Fruit fly (Drosophila melanogaster) whole organism, embryonic: ENCODE data around the gene CG14282.

Experiments used
- Atf6 ChIP-seq: fragments of 200-800 bp; sonication (Bioruptor generic); IDR thresholded peaks from 2 replicates; pipeline ENCODE4 v1.3.6; 2022; ENCODE audit warnings: missing biosample characterization, missing genetic modification characterization
- CG10462 ChIP-seq: fragments of 200-800 bp; sonication (Bioruptor generic); optimal IDR thresholded peaks from 2 replicates; lab custom pipeline; 2016; ENCODE audit warnings: missing biosample characterization, missing genetic modification characterization
- CG10543 ChIP-seq: fragments of 200-800 bp; sonication (Bioruptor generic); optimal IDR thresholded peaks from 3 replicates; lab custom pipeline; 2017; ENCODE audit warnings: missing biosample characterization, mild to moderate bottlenecking, missing genetic modification characterization, moderate library complexity
- CG12391 ChIP-seq: fragments of 200-800 bp; sonication (Bioruptor generic); optimal IDR thresholded peaks from 3 replicates; lab custom pipeline; 2018; ENCODE audit warnings: missing biosample characterization, mild to moderate bottlenecking, missing genetic modification characterization, moderate library complexity
- CG12659 ChIP-seq: fragments of 200-800 bp; sonication (Bioruptor generic); optimal IDR thresholded peaks from 3 replicates; lab custom pipeline; 2017; ENCODE audit warnings: mild to moderate bottlenecking, missing biosample characterization, missing genetic modification reagents, missing genetic modification characterization
- CG12769 ChIP-seq: fragments of 200-800 bp; sonication (Bioruptor generic); optimal IDR thresholded peaks from 2 replicates; lab custom pipeline; 2019; ENCODE audit warnings: missing biosample characterization, mild to moderate bottlenecking, missing genetic modification characterization, moderate library complexity
- CG14014 ChIP-seq: fragments of 200-800 bp; sonication (Bioruptor generic); IDR thresholded peaks from 2 replicates; pipeline ENCODE4 v1.3.6; 2022; ENCODE audit warnings: missing biosample characterization, missing genetic modification characterization
- CG15011 ChIP-seq: fragments of 200-800 bp; sonication (Bioruptor generic); optimal IDR thresholded peaks from 3 replicates; lab custom pipeline; 2018; ENCODE audit warnings: missing biosample characterization, mild to moderate bottlenecking, missing genetic modification characterization
- CG1529 ChIP-seq: fragments of 200-800 bp; sonication (Bioruptor generic); optimal IDR thresholded peaks from 3 replicates; lab custom pipeline; 2018; ENCODE audit warnings: missing biosample characterization, missing genetic modification characterization
- CG17359 ChIP-seq: fragments of 200-800 bp; sonication (Bioruptor generic); optimal IDR thresholded peaks from 3 replicates; lab custom pipeline; 2018; ENCODE audit warnings: missing biosample characterization, mild to moderate bottlenecking, missing genetic modification characterization, moderate library complexity
- CG17385 ChIP-seq: fragments of 200-800 bp; sonication (Bioruptor generic); optimal IDR thresholded peaks from 3 replicates; lab custom pipeline; 2018; ENCODE audit warnings: missing biosample characterization, mild to moderate bottlenecking, missing genetic modification characterization
- CG2678 ChIP-seq: fragments of 200-800 bp; sonication (Bioruptor generic); optimal IDR thresholded peaks from 3 replicates; lab custom pipeline; 2019; ENCODE audit warnings: missing biosample characterization, mild to moderate bottlenecking, missing genetic modification characterization, moderate library complexity
- CG30403 ChIP-seq: fragments of 200-800 bp; sonication (Bioruptor generic); optimal IDR thresholded peaks from 3 replicates; lab custom pipeline; 2016; ENCODE audit warnings: missing biosample characterization, missing genetic modification characterization
- CG31441 ChIP-seq: fragments of 200-800 bp; sonication (Bioruptor generic); IDR thresholded peaks from 2 replicates; pipeline ENCODE4 v1.3.6; 2022; ENCODE audit warnings: missing biosample characterization, missing genetic modification characterization
- CG34376 ChIP-seq: fragments of 200-800 bp; sonication (Bioruptor generic); optimal IDR thresholded peaks from 2 replicates; lab custom pipeline; 2018; ENCODE audit warnings: missing biosample characterization, mild to moderate bottlenecking, missing genetic modification characterization
- CG6765 ChIP-seq: fragments of 200-800 bp; sonication (Bioruptor generic); optimal IDR thresholded peaks from 3 replicates; lab custom pipeline; 2017; ENCODE audit warnings: missing biosample characterization, mild to moderate bottlenecking, missing genetic modification characterization
- CG7963 ChIP-seq: fragments of 200-800 bp; sonication (Bioruptor generic); IDR thresholded peaks from 3 replicates; pipeline ENCODE4 v1.3.6; 2022; ENCODE audit warnings: missing biosample characterization, missing genetic modification characterization; ENCODE audit not compliant: partially characterized antibody
- CG9437 ChIP-seq: fragments of 200-800 bp; sonication (Bioruptor generic); optimal IDR thresholded peaks from 2 replicates; lab custom pipeline; 2018; ENCODE audit warnings: missing biosample characterization, mild to moderate bottlenecking, missing genetic modification characterization
- Fer2 ChIP-seq: fragments of 200-800 bp; sonication (Bioruptor generic); optimal IDR thresholded peaks from 2 replicates; lab custom pipeline; 2018; ENCODE audit warnings: missing biosample characterization, mild to moderate bottlenecking, missing genetic modification characterization, moderate library complexity
- Hr3 ChIP-seq: fragments of 200-800 bp; sonication (Bioruptor generic); optimal IDR thresholded peaks from 3 replicates; lab custom pipeline; 2016; ENCODE audit warnings: missing biosample characterization, missing genetic modification characterization
- Pdp1 ChIP-seq, 2 experiments: fragments of 200-800 bp; sonication (Bioruptor generic); optimal IDR thresholded peaks; 3 replicates each; lab custom pipeline; 2016; ENCODE audit warnings: missing biosample characterization in 2 of 2, missing genetic modification characterization in 2 of 2, mild to moderate bottlenecking in 1 of 2, moderate library complexity in 1 of 2
- Sox102F ChIP-seq: fragments of 200-800 bp; sonication (Bioruptor generic); optimal IDR thresholded peaks from 2 replicates; lab custom pipeline; 2018; ENCODE audit warnings: missing biosample characterization, mild to moderate bottlenecking, missing genetic modification characterization, moderate library complexity
- abd-A ChIP-seq: fragments of 200-800 bp; sonication (Bioruptor generic); optimal IDR thresholded peaks from 3 replicates; lab custom pipeline; 2019; ENCODE audit warnings: missing biosample characterization, mild to moderate bottlenecking, missing genetic modification characterization, moderate library complexity
- al ChIP-seq: fragments of 200-800 bp; sonication (Bioruptor generic); IDR thresholded peaks from 2 replicates; pipeline ENCODE4 v1.3.6; 2022; ENCODE audit warnings: missing biosample characterization, missing genetic modification characterization
- aop ChIP-seq: fragments of 200-800 bp; sonication (Bioruptor generic); IDR thresholded peaks from 2 replicates; pipeline ENCODE4 v1.3.6; 2022; ENCODE audit warnings: missing biosample characterization, missing genetic modification characterization
- bcd ChIP-seq: fragments of 200-800 bp; sonication (Bioruptor generic); optimal IDR thresholded peaks from 2 replicates; lab custom pipeline; 2017; ENCODE audit warnings: missing biosample characterization, mild to moderate bottlenecking, missing genetic modification characterization
- bigmax ChIP-seq: fragments of 200-800 bp; sonication (Bioruptor generic); optimal IDR thresholded peaks from 2 replicates; lab custom pipeline; 2018; ENCODE audit warnings: missing biosample characterization, mild to moderate bottlenecking, missing genetic modification characterization
- btn ChIP-seq: fragments of 200-800 bp; sonication (Bioruptor generic); optimal IDR thresholded peaks from 2 replicates; lab custom pipeline; 2016; ENCODE audit warnings: missing biosample characterization, missing genetic modification characterization
- chinmo ChIP-seq: fragments of 200-800 bp; sonication (Bioruptor generic); IDR thresholded peaks from 4 replicates; pipeline ENCODE4 v1.3.6; 2022; ENCODE audit warnings: missing biosample characterization, missing genetic modification characterization; ENCODE audit not compliant: partially characterized antibody
- ci ChIP-seq: fragments of 200-800 bp; sonication (Bioruptor generic); IDR thresholded peaks from 3 replicates; pipeline ENCODE4 v1.3.6; 2022; ENCODE audit warnings: missing biosample characterization, missing genetic modification characterization
- dm ChIP-seq: fragments of 200-800 bp; sonication (Bioruptor generic); optimal IDR thresholded peaks from 3 replicates; lab custom pipeline; 2016; ENCODE audit warnings: missing biosample characterization, missing genetic modification characterization
- fd3F ChIP-seq: fragments of 200-800 bp; sonication (Bioruptor generic); optimal IDR thresholded peaks from 2 replicates; lab custom pipeline; 2018; ENCODE audit warnings: missing biosample characterization, mild to moderate bottlenecking, missing genetic modification characterization, moderate library complexity
- gem ChIP-seq: fragments of 200-800 bp; sonication (Bioruptor generic); optimal IDR thresholded peaks from 2 replicates; lab custom pipeline; 2019; ENCODE audit warnings: missing biosample characterization, mild to moderate bottlenecking, missing genetic modification characterization, moderate library complexity
- hth ChIP-seq: fragments of >200 bp; optimal IDR thresholded peaks from 2 replicates; lab custom pipeline; 2017; ENCODE audit warnings: inconsistent platforms
- jing ChIP-seq: fragments of 200-800 bp; sonication (Bioruptor generic); optimal IDR thresholded peaks from 2 replicates; lab custom pipeline; 2018; ENCODE audit warnings: missing biosample characterization, mild to moderate bottlenecking, missing genetic modification characterization
- knrl ChIP-seq: fragments of 200-800 bp; sonication (Bioruptor generic); IDR thresholded peaks from 3 replicates; pipeline ENCODE4 v1.3.6; 2022; ENCODE audit warnings: missing biosample characterization, missing genetic modification characterization; ENCODE audit not compliant: partially characterized antibody
- lbe ChIP-seq: fragments of 200-800 bp; sonication (Bioruptor generic); optimal IDR thresholded peaks from 2 replicates; lab custom pipeline; 2016; ENCODE audit warnings: missing biosample characterization, mild to moderate bottlenecking, missing genetic modification characterization
- nmo ChIP-seq: fragments of 200-800 bp; sonication (Bioruptor generic); optimal IDR thresholded peaks from 2 replicates; lab custom pipeline; 2018; ENCODE audit warnings: missing biosample characterization, mild to moderate bottlenecking, missing genetic modification characterization, moderate library complexity
- oc ChIP-seq: fragments of 200-800 bp; sonication (Bioruptor generic); optimal IDR thresholded peaks from 2 replicates; lab custom pipeline; 2018; ENCODE audit warnings: missing biosample characterization, mild to moderate bottlenecking, missing genetic modification characterization, moderate library complexity
- pan ChIP-seq, 4 experiments: fragments of >200 bp in 3 of 4; fragments of 200-800 bp in 1 of 4; sonication (Bioruptor generic) in 1 of 4; optimal IDR thresholded peaks in 3 of 4; IDR thresholded peaks in 1 of 4; 2 replicates each; pipeline versions ENCODE4 v1.3.6 to Lab custom; 2017 to 2022; ENCODE audit warnings: missing biosample characterization in 2 of 4, missing genetic modification characterization in 2 of 4, mixed read lengths in 1 of 4
- psq ChIP-seq: fragments of 200-800 bp; sonication (Bioruptor generic); optimal IDR thresholded peaks from 2 replicates; lab custom pipeline; 2017; ENCODE audit warnings: missing biosample characterization, missing genetic modification characterization
- row ChIP-seq: fragments of 200-800 bp; sonication (Bioruptor generic); IDR thresholded peaks from 3 replicates; pipeline ENCODE4 v1.3.6; 2022; ENCODE audit warnings: missing biosample characterization, missing genetic modification characterization
- sc ChIP-seq, 3 experiments: fragments of >200 bp in 2 of 3; fragments of 200-800 bp in 1 of 3; sonication (Bioruptor generic) in 1 of 3; optimal IDR thresholded peaks; 2 replicates in 2 of 3; 3 replicates in 1 of 3; lab custom pipeline; 2017; ENCODE audit warnings: mild to moderate bottlenecking in 1 of 3, missing biosample characterization in 1 of 3, missing genetic modification characterization in 1 of 3, missing genetic modification reagents in 1 of 3
- tio ChIP-seq: fragments of 200-800 bp; sonication (Bioruptor generic); optimal IDR thresholded peaks from 2 replicates; lab custom pipeline; 2017; ENCODE audit warnings: missing biosample characterization, missing genetic modification characterization, inconsistent platforms
- wdn ChIP-seq: fragments of 200-800 bp; sonication (Bioruptor generic); IDR thresholded peaks from 2 replicates; pipeline ENCODE4 v1.3.6; 2022; ENCODE audit warnings: missing biosample characterization, missing genetic modification characterization
- zfh1 ChIP-seq: fragments of 200-800 bp; sonication (Bioruptor generic); IDR thresholded peaks from 3 replicates; pipeline ENCODE4 v1.3.6; 2022; ENCODE audit warnings: missing biosample characterization, missing genetic modification characterization

CG14282 gene

dm6 chr3R:19151848-19152787 is 24.7 kb upstream of the CG14282 start (continued):
- TF ChIP-seq Fer2 (no peak), chinmo (no peak), aop (no peak), jing (GFP tag; lab: Kevin White, UChicago) (no peak), ci (GFP tag; lab: Robert Waterston, UW) (peak; percentile 70), CG15011 (peak; percentile 9), CG12769 (peak; percentile 9), CG2678 (tag; lab: Kevin White, UChicago) (peak; percentile 59), CG12391 (tag; lab: Kevin White, UChicago) (peak; percentile 45), zfh1 (GFP tag; lab: Robert Waterston, UW) (0 out of 3 replicates have a peak, but pooled peaks have one; percentile 16), Pdp1 (GFP tag; optimal IDR thresholded peaks at IDR 0.05; lab: Kevin White, UChicago) (peak in 1 of 2 experiments; percentile 73), CG6765 (no peak), CG14014 (GFP tag; lab: Robert Waterston, UW) (peak; percentile 57), dm (GFP tag; lab: Kevin White, UChicago) (no peak), CG17385 (GFP tag; lab: Kevin White, UChicago) (peak; percentile 16), abd-A (tag; lab: Kevin White, UChicago) (no peak), nmo (peak; percentile 24), CG7963 (no peak), CG34376 (GFP tag; lab: Kevin White, UChicago) (no peak), gem (tag; lab: Kevin White, UChicago) (peak; percentile 59), fd3F (GFP tag; lab: Kevin White, UChicago) (peak; percentile 25), tio (GFP tag; lab: Kevin White, UChicago) (peak; percentile 28), knrl (GFP tag; lab: Robert Waterston, UW) (no peak), Hr3 (GFP tag; lab: Kevin White, UChicago) (no peak), sc (optimal IDR thresholded peaks at IDR 0.05; lab: Kevin White, UChicago) (no peak), sc (GFP tag; optimal IDR thresholded peaks at IDR 0.05; lab: Kevin White, UChicago) (no peak), wdn (GFP tag; lab: Robert Waterston, UW) (0 out of 2 replicates have a peak, but pooled peaks have one; percentile 10), CG10543 (GFP tag; lab: Kevin White, UChicago) (no peak), psq (GFP tag; lab: Kevin White, UChicago) (no peak), CG9437 (GFP tag; lab: Kevin White, UChicago) (peak; percentile 21), row (GFP tag; lab: Robert Waterston, UW) (peak; percentile 59; the same call in 2 of the 3 replicates), pan (optimal IDR thresholded peaks at IDR 0.05; lab: Kevin White, UChicago) (no peak), pan (GFP tag; optimal IDR thresholded peaks at IDR 0.05 in 1 of 2, IDR thresholded peaks at IDR 0.05 in 1 of 2) (peak in 1 of 2 experiments; percentile 60), Sox102F (peak; percentile 63), CG31441 (GFP tag; lab: Robert Waterston, UW) (0 out of 2 replicates have a peak, but pooled peaks have one; percentile 24), lbe (GFP tag; lab: Kevin White, UChicago) (peak; percentile 44), al (GFP tag; lab: Robert Waterston, UW) (peak; percentile 49; the same call in 1 of the 2 replicates), hth (lab: Kevin White, UChicago) (no peak), CG10462 (GFP tag; lab: Kevin White, UChicago) (no peak), bcd (GFP tag; lab: Kevin White, UChicago) (peak; percentile 24), CG30403 (GFP tag; lab: Kevin White, UChicago) (peak; percentile 13), Atf6 (peak; percentile 31; the same call in 1 of the 2 replicates), CG1529 (GFP tag; lab: Kevin White, UChicago) (no peak), CG12659 (peak; percentile 15), btn (GFP tag; lab: Kevin White, UChicago) (no peak), bigmax (GFP tag; lab: Kevin White, UChicago) (no peak), oc (tag; lab: Kevin White, UChicago) (peak; percentile 35), CG17359 (tag; lab: Kevin White, UChicago) (peak; percentile 35)
